Worm (Caenorhabditis elegans): ENCODE results near the gene zip-10.

- TF ChIP-seq ama-1 (optimal IDR thresholded peaks at IDR 0.05) (no peak), F13C5.2 (tag; optimal IDR thresholded peaks at IDR 0.05) (no peak), ceh-36 (tag; optimal IDR thresholded peaks at IDR 0.05) (no peak)
These were observed 19.4 kb downstream of the zip-10 start for ce11 chrV:11631128-11631527.
